Worm (Caenorhabditis elegans): ENCODE measurements around the gene Y54G2A.72.
A peak's percentile ranks its signal among the peaks of the same experiment; 100 is the strongest.

Y54G2A.72 gene

ce11 chrIV:2802193-2802592 lies 24.3 kb downstream of the Y54G2A.72 start (continued):
- TF ChIP-seq aptf-2 (GFP tag; conservative IDR thresholded peaks at IDR 0.05) (no peak), ztf-18 (tag; optimal IDR thresholded peaks at IDR 0.05) (peak; percentile 61), egl-44 (GFP tag; IDR thresholded peaks at IDR 0.05) (0 out of 2 replicates have a peak, but pooled peaks have one; percentile 32), sdz-38 (tag; optimal IDR thresholded peaks at IDR 0.05) (no peak), T07F8.4 (tag; optimal IDR thresholded peaks at IDR 0.05) (peak; percentile 40), ceh-100 (GFP tag; IDR thresholded peaks at IDR 0.05) (no peak), hmg-1.2 (GFP tag; IDR thresholded peaks at IDR 0.05) (peak; percentile 72), D2030.7 (GFP tag; IDR thresholded peaks at IDR 0.05) (peak; percentile 52; the same call in 1 of the 2 replicates), gei-17 (GFP tag; optimal IDR thresholded peaks at IDR 0.05) (no peak), pbrm-1 (GFP tag; IDR thresholded peaks at IDR 0.05) (0 out of 2 replicates have a peak, but pooled peaks have one; percentile 39), ztf-25 (GFP tag; IDR thresholded peaks at IDR 0.05) (peak; percentile 87), lsl-1 (GFP tag; optimal IDR thresholded peaks at IDR 0.05) (peak; percentile 9), ztf-6 (GFP tag; IDR thresholded peaks at IDR 0.05) (0 out of 2 replicates have a peak, but pooled peaks have one; percentile 31), F23B12.7 (tag; optimal IDR thresholded peaks at IDR 0.05; ENCODE audit: insufficient read depth) (peak; percentile 29), cebp-1 (GFP tag; IDR thresholded peaks at IDR 0.05) (no peak), cebp-1 (tag; optimal IDR thresholded peaks at IDR 0.05) (peak; percentile 16), K12H6.12 (tag; optimal IDR thresholded peaks at IDR 0.05) (no peak), him-1 (tag; optimal IDR thresholded peaks at IDR 0.05) (no peak), zim-3 (tag; optimal IDR thresholded peaks at IDR 0.05) (peak; percentile 70)

- TF ChIP-seq F49E8.2 (tag; optimal IDR thresholded peaks at IDR 0.05; ENCODE audit: insufficient read depth) (no peak), ceh-91 (GFP tag; IDR thresholded peaks at IDR 0.05) (no peak), ZK185.1 (tag; optimal IDR thresholded peaks at IDR 0.05; ENCODE audit: poor library complexity, severe bottlenecking) (no peak), ceh-100 (GFP tag; IDR thresholded peaks at IDR 0.05) (no peak), F10E7.11 (tag; optimal IDR thresholded peaks at IDR 0.05) (no peak), nhr-80 (tag; optimal IDR thresholded peaks at IDR 0.05) (no peak), gei-17 (GFP tag; optimal IDR thresholded peaks at IDR 0.05) (no peak), tbp1 (GFP tag; optimal IDR thresholded peaks at IDR 0.05) (no peak), unc-130 (GFP tag; optimal IDR thresholded peaks at IDR 0.05) (no peak), cebp-2 (GFP tag; IDR thresholded peaks at IDR 0.05) (no peak), B0336.3 (GFP tag; IDR thresholded peaks at IDR 0.05) (no peak), mel-28 (tag; optimal IDR thresholded peaks at IDR 0.05; ENCODE audit: borderline replicate concordance) (no peak), Y79H2A.3 (GFP tag; conservative IDR thresholded peaks at IDR 0.05) (no peak)
Measured at ce11 chrIV:2803652-2804051, 25.7 kb downstream of the Y54G2A.72 start, which contains the start of gene Y54G2A.32. Gene Y54G2A.32, plus strand, starts transcription at chrIV:2803952.

ce11 chrIV:2805525-2805924 lies 27.6 kb downstream of the Y54G2A.72 start, which contains the start of gene Y54G2A.45:
Gene Y54G2A.45, plus strand, starts transcription at chrIV:2805857.
- peak; percentile 93 for TF ChIP-seq rpc-1 (optimal IDR thresholded peaks at IDR 0.05)
- peak; percentile 95 for TF ChIP-seq rpc-1 (tag; optimal IDR thresholded peaks at IDR 0.05)
- peak; percentile 94 for TF ChIP-seq tbp1 (GFP tag; optimal IDR thresholded peaks at IDR 0.05)
- TF ChIP-seq nhr-120 (GFP tag; IDR thresholded peaks at IDR 0.05), result no peak
- no peak for TF ChIP-seq nfya-2 (GFP tag; IDR thresholded peaks at IDR 0.05)
- TF ChIP-seq hlh-12 (tag; optimal IDR thresholded peaks at IDR 0.05), result peak; percentile 20
- peak; percentile 68; the same call in 1 of the 2 replicates for TF ChIP-seq ekl-4 (GFP tag; IDR thresholded peaks at IDR 0.05)
- TF ChIP-seq snpc-1.1 (tag; optimal IDR thresholded peaks at IDR 0.05; ENCODE audit: insufficient read depth), result peak; percentile 47
- peak; percentile 76 for TF ChIP-seq T07F8.4 (tag; optimal IDR thresholded peaks at IDR 0.05)
- TF ChIP-seq ets-4 (GFP tag; optimal IDR thresholded peaks at IDR 0.05), result peak; percentile 48
- TF ChIP-seq him-1 (tag; optimal IDR thresholded peaks at IDR 0.05), result peak; percentile 79
- TF ChIP-seq ztf-25 (GFP tag; IDR thresholded peaks at IDR 0.05), result peak; percentile 90; the same call in 1 of the 2 replicates
- TF ChIP-seq ZK185.1 (tag; optimal IDR thresholded peaks at IDR 0.05; ENCODE audit: poor library complexity, severe bottlenecking), result peak; percentile 83
- no peak for TF ChIP-seq Y53F4B.3 (GFP tag; IDR thresholded peaks at IDR 0.05)
- TF ChIP-seq let-526 (GFP tag; IDR thresholded peaks at IDR 0.05), result no peak
- peak; percentile 62 to 84 for TF ChIP-seq rec-8 (tag; optimal IDR thresholded peaks at IDR 0.05)
- TF ChIP-seq hmg-20 (GFP tag; IDR thresholded peaks at IDR 0.05), result no peak
- TF ChIP-seq aptf-3 (GFP tag; IDR thresholded peaks at IDR 0.05), result no peak
- peak; percentile 30; the same call in 1 of the 2 replicates for TF ChIP-seq ceh-40 (GFP tag; IDR thresholded peaks at IDR 0.05)
- TF ChIP-seq Y56A3A.18 (GFP tag; IDR thresholded peaks at IDR 0.05), result peak; percentile 90; the same call in 1 of the 2 replicates
- peak; percentile 28; the same call in 1 of the 2 replicates for TF ChIP-seq egrh-3 (GFP tag; IDR thresholded peaks at IDR 0.05)
- TF ChIP-seq K12H6.12 (tag; optimal IDR thresholded peaks at IDR 0.05), result peak; percentile 13
